Fruit fly (Drosophila melanogaster): Measurements from ENCODE around the gene Alp11.

Gene Alp11

DNA sequence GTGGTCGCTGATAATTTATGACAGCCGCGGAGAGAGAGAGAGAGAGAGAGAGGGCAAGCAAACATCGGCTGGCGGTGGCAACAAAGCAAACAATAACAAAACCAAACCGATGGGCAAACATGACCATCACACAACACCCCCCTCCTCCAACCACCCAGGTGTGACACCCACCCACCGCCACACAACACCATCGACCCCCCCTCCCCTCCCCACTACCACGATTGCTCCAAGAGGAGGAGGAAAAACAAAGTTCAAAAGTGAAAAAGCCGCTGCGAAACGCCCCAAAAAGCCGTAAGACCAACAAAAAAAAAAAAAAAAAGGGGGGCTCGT, 32.1 kb downstream of the Alp11 start:
- TF ChIP-seq lola (GFP tag; optimal IDR thresholded peaks at IDR 0.05) (no peak), dmrt93B (GFP tag; optimal IDR thresholded peaks at IDR 0.05) (no peak), Vsx2 (GFP tag; optimal IDR thresholded peaks at IDR 0.05; ENCODE audit: partially characterized antibody) (no peak), OdsH (GFP tag; optimal IDR thresholded peaks at IDR 0.05) (no peak), Dfd (GFP tag; optimal IDR thresholded peaks at IDR 0.05) (peak; percentile 29), Sp1 (GFP tag; optimal IDR thresholded peaks at IDR 0.05) (no peak)

DNA sequence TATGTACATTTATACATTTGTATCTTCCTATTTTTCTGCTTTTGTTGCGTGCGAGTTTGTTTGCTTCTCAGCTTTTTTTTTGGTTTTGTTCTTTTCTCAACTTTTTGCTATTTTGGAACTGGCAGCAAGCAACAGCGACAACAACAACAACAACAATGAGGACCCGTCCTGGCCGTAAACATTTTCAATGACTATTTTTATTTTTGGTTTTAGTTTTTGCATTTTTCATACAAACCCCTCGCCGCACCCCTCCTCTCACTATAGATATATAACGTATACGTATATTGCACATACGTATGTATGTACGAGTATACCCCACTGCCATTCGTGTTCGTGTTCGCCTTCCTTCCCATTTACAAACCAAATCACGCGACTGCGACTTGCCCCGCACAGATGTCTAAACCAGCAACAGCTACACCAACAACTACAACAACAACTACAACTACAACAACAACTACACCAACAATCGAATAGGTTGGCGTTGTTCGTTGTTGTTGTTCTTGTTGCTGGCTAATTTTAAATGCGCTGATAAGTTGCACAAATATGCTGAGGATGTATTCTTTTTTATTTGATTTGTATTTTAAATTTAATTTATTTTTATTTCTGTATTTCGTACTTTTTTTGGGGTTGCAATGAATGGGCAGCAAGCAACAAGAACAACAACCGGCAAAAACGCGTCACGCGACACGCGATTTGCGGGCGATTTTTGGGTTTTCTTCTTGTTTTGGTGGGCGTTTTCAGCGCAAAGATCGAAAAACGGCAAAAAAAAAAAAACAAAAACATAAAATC, 33.1 kb downstream of the Alp11 start:
- no peak for TF ChIP-seq jim (GFP tag; optimal IDR thresholded peaks at IDR 0.05)
- TF ChIP-seq Dif (GFP tag; optimal IDR thresholded peaks at IDR 0.05; ENCODE audit: partially characterized antibody) = no peak

DNA sequence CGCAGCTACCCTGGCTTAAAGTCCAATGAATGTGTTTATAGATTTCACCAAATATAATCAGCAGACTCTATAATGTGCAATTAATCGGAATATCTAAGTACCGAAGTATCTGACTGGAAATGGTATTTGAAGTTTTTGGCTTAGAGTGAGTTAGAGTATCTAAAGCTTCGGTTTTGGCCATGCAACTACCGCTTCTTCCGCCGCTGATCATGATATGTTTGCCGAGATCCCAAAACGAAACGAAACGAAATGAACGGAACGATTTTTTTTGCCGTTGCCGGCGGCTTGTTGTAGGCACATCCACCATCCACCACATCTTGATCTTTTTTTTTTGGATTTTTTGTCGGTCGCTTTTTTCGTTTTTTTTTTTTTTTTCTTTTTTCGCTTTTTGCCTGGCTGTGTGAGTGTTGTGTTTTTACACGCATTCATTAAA, 35.5 kb downstream of the Alp11 start:
- peak; percentile 87 for TF ChIP-seq h (GFP tag; optimal IDR thresholded peaks at IDR 0.05)
- TF ChIP-seq usp (GFP tag; optimal IDR thresholded peaks at IDR 0.05) = no peak
- TF ChIP-seq Rel (GFP tag; optimal IDR thresholded peaks at IDR 0.05) = peak; percentile 77
- TF ChIP-seq Rel (tag; optimal IDR thresholded peaks at IDR 0.05) = peak; percentile 23
- peak; percentile 68 for TF ChIP-seq CG32264 (GFP tag; optimal IDR thresholded peaks at IDR 0.05)
- TF ChIP-seq Dfd (GFP tag; optimal IDR thresholded peaks at IDR 0.05) = no peak
- peak; percentile 90 for TF ChIP-seq woc (GFP tag; optimal IDR thresholded peaks at IDR 0.05)
- peak; percentile 73 for TF ChIP-seq brk (GFP tag; optimal IDR thresholded peaks at IDR 0.05)
- no peak for TF ChIP-seq Mio (GFP tag; optimal IDR thresholded peaks at IDR 0.05)
- TF ChIP-seq sv (GFP tag; optimal IDR thresholded peaks at IDR 0.05) = peak; percentile 26
- no peak for TF ChIP-seq dsf (GFP tag; optimal IDR thresholded peaks at IDR 0.05; ENCODE audit: borderline replicate concordance)
- peak; percentile 85 for TF ChIP-seq Sp1 (GFP tag; optimal IDR thresholded peaks at IDR 0.05)
- peak; percentile 50 for TF ChIP-seq Jra (GFP tag; optimal IDR thresholded peaks at IDR 0.05)
- TF ChIP-seq tai (GFP tag; optimal IDR thresholded peaks at IDR 0.05) = peak; percentile 58
- TF ChIP-seq psq (GFP tag; optimal IDR thresholded peaks at IDR 0.05) = peak; percentile 84
- no peak for TF ChIP-seq pan (optimal IDR thresholded peaks at IDR 0.05)
- peak; percentile 84 for TF ChIP-seq rgr (GFP tag; optimal IDR thresholded peaks at IDR 0.05)
- peak in 1 of 2 experiments; percentile 94 for TF ChIP-seq foxo (GFP tag; optimal IDR thresholded peaks at IDR 0.05)
- TF ChIP-seq Hnf4 (GFP tag; optimal IDR thresholded peaks at IDR 0.05) = peak; percentile 87
- TF ChIP-seq ey (GFP tag; optimal IDR thresholded peaks at IDR 0.05) = peak; percentile 87
- no peak for TF ChIP-seq Abd-B (GFP tag; optimal IDR thresholded peaks at IDR 0.05)
- peak; percentile 76 for TF ChIP-seq dmrt93B (GFP tag; optimal IDR thresholded peaks at IDR 0.05)
- peak; percentile 69 for TF ChIP-seq CrebA (GFP tag; optimal IDR thresholded peaks at IDR 0.05; ENCODE audit: borderline replicate concordance)
- no peak for TF ChIP-seq Dif (GFP tag; optimal IDR thresholded peaks at IDR 0.05; ENCODE audit: partially characterized antibody)
- no peak for TF ChIP-seq Myc (optimal IDR thresholded peaks at IDR 0.05)
- TF ChIP-seq jim (GFP tag; optimal IDR thresholded peaks at IDR 0.05) = no peak
- TF ChIP-seq fru (GFP tag; optimal IDR thresholded peaks at IDR 0.05) = peak; percentile 92
- TF ChIP-seq GATAd (GFP tag; optimal IDR thresholded peaks at IDR 0.05) = no peak
- peak; percentile 65 for TF ChIP-seq sage (GFP tag; optimal IDR thresholded peaks at IDR 0.05)
- no peak for TF ChIP-seq Hr83 (GFP tag; optimal IDR thresholded peaks at IDR 0.05; ENCODE audit: poor library complexity, severe bottlenecking)
- TF ChIP-seq CG9705 (GFP tag; optimal IDR thresholded peaks at IDR 0.05) = peak; percentile 72
- TF ChIP-seq Hr78 (GFP tag; optimal IDR thresholded peaks at IDR 0.05) = no peak
- TF ChIP-seq Vsx2 (GFP tag; optimal IDR thresholded peaks at IDR 0.05; ENCODE audit: partially characterized antibody) = no peak
- TF ChIP-seq OdsH (GFP tag; optimal IDR thresholded peaks at IDR 0.05) = peak; percentile 82
- peak; percentile 87 for TF ChIP-seq HLH106 (tag; optimal IDR thresholded peaks at IDR 0.05)
- no peak for TF ChIP-seq lola (GFP tag; optimal IDR thresholded peaks at IDR 0.05)
- TF ChIP-seq N (GFP tag; optimal IDR thresholded peaks at IDR 0.05) = no peak
- TF ChIP-seq br (GFP tag; optimal IDR thresholded peaks at IDR 0.05) = peak; percentile 78
- TF ChIP-seq dl (GFP tag; optimal IDR thresholded peaks at IDR 0.05; ENCODE audit: insufficient read depth in 1 of 2, partially characterized antibody in 2 of 2) = no peak

All from whole organism, wandering third instar larva.